Worm (Caenorhabditis elegans) whole organism, young adult: Measurements from ENCODE around the gene nhr-18.

Source experiments
- B0261.1 ChIP-seq: sonication (generic microtip); optimal IDR thresholded peaks from 2 replicates; lab custom pipeline; 2016; ENCODE audit warnings: mild to moderate bottlenecking, missing genetic modification characterization, moderate library complexity, missing compliant biosample characterization
- F49E8.2 ChIP-seq: sonication (generic microtip); optimal IDR thresholded peaks from 3 replicates; lab custom pipeline; 2017; ENCODE audit warnings: missing genetic modification characterization, mild to moderate bottlenecking, missing compliant biosample characterization, antibody characterized with exemption, moderate library complexity; ENCODE audit not compliant: insufficient read depth
- F57C9.4 ChIP-seq: sonication (generic microtip); optimal IDR thresholded peaks from 2 replicates; lab custom pipeline; 2017; ENCODE audit warnings: mild to moderate bottlenecking, missing genetic modification characterization, missing compliant biosample characterization
- ZK185.1 ChIP-seq: sonication (generic microtip); optimal IDR thresholded peaks from 2 replicates; lab custom pipeline; 2016; ENCODE audit warnings: mild to moderate bottlenecking, missing genetic modification characterization, missing compliant biosample characterization; ENCODE audit not compliant: poor library complexity, severe bottlenecking
- akir-1 ChIP-seq: fragments of 200-800 bp; sonication (Bioruptor generic); optimal IDR thresholded peaks from 2 replicates; lab custom pipeline; 2018; ENCODE audit warnings: mild to moderate bottlenecking, missing genetic modification characterization, moderate library complexity, missing compliant biosample characterization
- bed-2 ChIP-seq: fragments of 200-800 bp; sonication (Bioruptor generic); IDR thresholded peaks from 2 replicates; pipeline ENCODE4 v1.3.6; 2022; ENCODE audit warnings: missing genetic modification reagents, missing genetic modification characterization, missing compliant biosample characterization
- ceh-91 ChIP-seq: fragments of 200-800 bp; sonication (Bioruptor generic); IDR thresholded peaks from 2 replicates; pipeline ENCODE4 v1.3.6; 2022; ENCODE audit warnings: missing genetic modification reagents, missing genetic modification characterization, missing compliant biosample characterization
- egrh-3 ChIP-seq: fragments of 200-800 bp; sonication (Bioruptor generic); IDR thresholded peaks from 2 replicates; pipeline ENCODE4 v1.3.6; 2022; ENCODE audit warnings: missing genetic modification reagents, missing genetic modification characterization, missing compliant biosample characterization
- ets-4 ChIP-seq: fragments of 200-800 bp; sonication (Bioruptor generic); optimal IDR thresholded peaks from 2 replicates; lab custom pipeline; 2018; ENCODE audit warnings: mild to moderate bottlenecking, missing genetic modification characterization, missing compliant biosample characterization
- him-1 ChIP-seq: sonication (generic microtip); optimal IDR thresholded peaks from 2 replicates; lab custom pipeline; 2016; ENCODE audit warnings: missing genotype, missing genetic modification reagents, missing genetic modification characterization, missing compliant biosample characterization
- hrde-1 ChIP-seq: sonication (generic microtip); optimal IDR thresholded peaks from 2 replicates; lab custom pipeline; 2016; ENCODE audit warnings: missing genetic modification characterization, mild to moderate bottlenecking, missing compliant biosample characterization, moderate library complexity, missing genotype, missing genetic modification reagents, borderline replicate concordance
- let-526 ChIP-seq: fragments of 200-800 bp; sonication (Bioruptor generic); IDR thresholded peaks from 2 replicates; pipeline ENCODE4 v1.3.6; 2022; ENCODE audit warnings: missing genetic modification reagents, missing genetic modification characterization, missing compliant biosample characterization
- let-607 ChIP-seq, 2 experiments: fragments of 200-800 bp in 1 of 2; sonication (Bioruptor generic) in 1 of 2; sonication (generic microtip) in 1 of 2; optimal IDR thresholded peaks; 2 replicates each; lab custom pipeline; 2016 to 2018; ENCODE audit warnings: mild to moderate bottlenecking in 2 of 2, missing compliant biosample characterization in 2 of 2, missing genetic modification characterization in 2 of 2, moderate library complexity in 2 of 2, missing genotype in 1 of 2
- madf-10 ChIP-seq: sonication (generic microtip); optimal IDR thresholded peaks from 2 replicates; lab custom pipeline; 2016; ENCODE audit warnings: mild to moderate bottlenecking, missing genetic modification characterization, missing compliant biosample characterization
- madf-3 ChIP-seq: fragments of 200-800 bp; sonication (Bioruptor generic); IDR thresholded peaks from 2 replicates; pipeline ENCODE4 v1.3.6; 2022; ENCODE audit warnings: missing genetic modification reagents, missing genetic modification characterization, missing compliant biosample characterization
- madf-8 ChIP-seq: fragments of 200-800 bp; sonication (Bioruptor generic); conservative IDR thresholded peaks from 2 replicates; pipeline ENCODE4 v1.3.6; 2022; ENCODE audit warnings: missing genetic modification reagents, missing genetic modification characterization, missing compliant biosample characterization
- nfya-1 ChIP-seq: sonication (generic microtip); optimal IDR thresholded peaks from 2 replicates; lab custom pipeline; 2017; ENCODE audit warnings: antibody characterized with exemption, missing compliant biosample characterization, missing genetic modification characterization, borderline replicate concordance; ENCODE audit not compliant: insufficient read depth
- nhr-179 ChIP-seq: sonication (generic microtip); optimal IDR thresholded peaks from 2 replicates; lab custom pipeline; 2016; ENCODE audit warnings: mild to moderate bottlenecking, missing genetic modification characterization, missing compliant biosample characterization
- nhr-80 ChIP-seq: sonication (generic microtip); optimal IDR thresholded peaks from 2 replicates; lab custom pipeline; 2016; ENCODE audit warnings: missing genetic modification characterization, missing compliant biosample characterization
- rec-8 ChIP-seq, 2 experiments: sonication (generic microtip); optimal IDR thresholded peaks; 2 replicates each; lab custom pipeline; 2016; ENCODE audit warnings: mild to moderate bottlenecking in 2 of 2, missing genetic modification characterization in 2 of 2, missing genetic modification reagents in 2 of 2, missing genotype in 2 of 2, missing biosample characterization in 1 of 2, missing compliant biosample characterization in 1 of 2, moderate library complexity in 1 of 2
- repo-1 ChIP-seq: sonication (generic microtip); optimal IDR thresholded peaks from 2 replicates; lab custom pipeline; 2017; ENCODE audit warnings: mild to moderate bottlenecking, missing genetic modification characterization, missing compliant biosample characterization
- snpc-4 ChIP-seq, 5 experiments: fragments of 150-350 bp in 1 of 5; sonication (generic microtip) in 4 of 5; optimal IDR thresholded peaks; 2 replicates each; lab custom pipeline; 2014 to 2018; ENCODE audit warnings: missing genetic modification characterization in 5 of 5, missing biosample characterization in 3 of 5, antibody characterized with exemption in 2 of 5, mild to moderate bottlenecking in 2 of 5, missing compliant biosample characterization in 2 of 5, missing genotype in 2 of 5, moderate library complexity in 2 of 5, missing genetic modification reagents in 1 of 5
- sptf-2 ChIP-seq: fragments of 200-800 bp; sonication (Bioruptor generic); optimal IDR thresholded peaks from 2 replicates; lab custom pipeline; 2018; ENCODE audit warnings: mild to moderate bottlenecking, missing genetic modification characterization, missing compliant biosample characterization
- tbp1 ChIP-seq: fragments of 200-800 bp; sonication (Bioruptor generic); optimal IDR thresholded peaks from 2 replicates; lab custom pipeline; 2018; ENCODE audit warnings: mild to moderate bottlenecking, missing genetic modification characterization, missing compliant biosample characterization
- ztf-26 ChIP-seq: sonication (generic microtip); optimal IDR thresholded peaks from 2 replicates; lab custom pipeline; 2017; ENCODE audit warnings: missing genetic modification characterization, missing compliant biosample characterization

Gene nhr-18

DNA sequence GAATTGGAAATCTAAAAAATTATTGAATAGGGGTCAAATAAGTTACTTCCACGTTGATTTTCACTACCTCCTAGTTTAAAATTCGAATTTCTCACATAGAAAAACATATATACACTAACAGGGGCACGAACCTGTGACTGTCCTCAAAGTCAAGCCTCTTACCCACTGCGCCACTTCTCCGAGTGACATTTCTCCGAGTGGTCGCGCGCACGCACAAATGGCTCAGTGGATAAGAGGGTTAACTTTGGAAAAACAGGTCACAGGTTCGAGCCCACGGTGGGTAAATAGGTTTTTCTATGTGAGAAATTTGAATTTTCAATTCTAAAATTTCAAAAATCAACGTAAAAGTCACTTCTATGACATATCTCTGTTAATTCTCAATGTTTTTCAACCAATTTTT, 50.3 kb downstream of the nhr-18 start (continued):
- no peak for TF ChIP-seq snpc-4 (GFP tag; optimal IDR thresholded peaks at IDR 0.05; lab: Kevin White, UChicago)
- peak in 1 of 4 experiments; percentile 44 for TF ChIP-seq snpc-4 (tag; optimal IDR thresholded peaks at IDR 0.05; lab: Kevin White, UChicago)
- no peak for TF ChIP-seq ztf-26 (tag; lab: Kevin White, UChicago)
- TF ChIP-seq egrh-3 = peak; percentile 22; the same call in 1 of the 2 replicates
- TF ChIP-seq ceh-91 (GFP tag; lab: Robert Waterston, UW) = no peak
- no peak for TF ChIP-seq let-607 (tag; optimal IDR thresholded peaks at IDR 0.05; lab: Kevin White, UChicago)
- TF ChIP-seq him-1 (tag; lab: Kevin White, UChicago) = no peak
- TF ChIP-seq hrde-1 (tag; lab: Kevin White, UChicago) = no peak
- TF ChIP-seq rec-8 (tag; optimal IDR thresholded peaks at IDR 0.05; lab: Kevin White, UChicago) = no peak
- no peak for TF ChIP-seq madf-3 (GFP tag; lab: Robert Waterston, UW)
- TF ChIP-seq madf-8 = no peak

DNA sequence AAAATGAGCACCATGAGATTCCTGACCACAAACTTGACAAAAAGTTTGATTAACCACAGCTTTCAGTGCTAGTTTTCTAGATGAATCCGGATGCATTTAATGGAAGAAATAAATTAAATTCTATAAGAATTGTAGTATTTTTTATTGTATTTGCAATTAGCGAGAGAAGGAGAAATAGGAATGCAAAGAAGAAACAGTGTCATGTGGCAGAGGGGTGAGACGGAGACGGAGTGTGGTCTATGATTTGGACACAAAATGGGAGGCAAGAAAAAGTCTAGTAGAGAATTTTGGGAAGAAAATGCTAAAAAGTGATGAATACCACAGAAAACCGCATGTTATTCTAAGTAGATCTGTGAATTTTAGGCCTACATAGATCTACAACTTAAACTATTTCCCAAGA, 51.0 kb downstream of the nhr-18 start, which contains the start of gene nhr-59:
TSS of gene nhr-59 (minus strand) at position 214 of the 400 bp plus-strand sequence.
- TF ChIP-seq nhr-80 (tag; lab: Kevin White, UChicago) (peak; percentile 33), ets-4 (GFP tag; lab: Kevin White, UChicago) (no peak), nhr-179 (tag; lab: Kevin White, UChicago) (no peak)

- TF ChIP-seq sptf-2 (no peak), tbp1 (GFP tag; lab: Kevin White, UChicago) (no peak), ZK185.1 (tag; lab: Kevin White, UChicago) (no peak), let-526 (GFP tag; lab: Robert Waterston, UW) (no peak), F49E8.2 (tag; lab: Kevin White, UChicago) (no peak), F57C9.4 (tag; lab: Kevin White, UChicago) (no peak), akir-1 (GFP tag; lab: Kevin White, UChicago) (no peak), nfya-1 (tag; lab: Kevin White, UChicago) (no peak), madf-10 (no peak), let-607 (tag; optimal IDR thresholded peaks at IDR 0.05; lab: Kevin White, UChicago) (no peak), nhr-179 (tag; lab: Kevin White, UChicago) (no peak), repo-1 (no peak), B0261.1 (tag; lab: Kevin White, UChicago) (no peak), bed-2 (no peak)
Measured at ce11 chrV:2278543-2278942, 51.5 kb downstream of the nhr-18 start, which contains the start of gene fbxa-137. TSS of gene fbxa-137 (plus strand) at chrV:2278816.
